Worm (Caenorhabditis elegans): Measurements from ENCODE around the gene Y38F1A.1.

Gene Y38F1A.1

ce11 chrII:12994009-12994788 is 39.6 kb upstream of the Y38F1A.1 start (continued):
- peak; percentile 40 for TF ChIP-seq lin-13 (GFP tag; optimal IDR thresholded peaks at IDR 0.05)
- TF ChIP-seq lim-7 (GFP tag; IDR thresholded peaks at IDR 0.05): peak; percentile 67
- peak; percentile 33 for TF ChIP-seq Y5F2A.4 (GFP tag; optimal IDR thresholded peaks at IDR 0.05)
- TF ChIP-seq dmd-6 (GFP tag; IDR thresholded peaks at IDR 0.05): peak; percentile 45
- peak; percentile 64 for TF ChIP-seq mdt-29 (GFP tag; IDR thresholded peaks at IDR 0.05)
- TF ChIP-seq lin-29 (GFP tag; IDR thresholded peaks at IDR 0.05): no peak
- TF ChIP-seq jun-1 (tag; optimal IDR thresholded peaks at IDR 0.05): no peak
- TF ChIP-seq dve-1 (tag; optimal IDR thresholded peaks at IDR 0.05; ENCODE audit: insufficient read depth): peak; percentile 65
- no peak for TF ChIP-seq hif-1 (tag; optimal IDR thresholded peaks at IDR 0.05)
- no peak for TF ChIP-seq lin-39 (tag; optimal IDR thresholded peaks at IDR 0.05)
- TF ChIP-seq lin-1 (GFP tag; IDR thresholded peaks at IDR 0.05): 0 out of 2 replicates have a peak, but pooled peaks have one; percentile 7
- 0 out of 2 replicates have a peak, but pooled peaks have one; percentile 20 for TF ChIP-seq mxl-2 (GFP tag; conservative IDR thresholded peaks at IDR 0.05)
- peak; percentile 63 for TF ChIP-seq duxl-1 (tag; optimal IDR thresholded peaks at IDR 0.05; ENCODE audit: poor library complexity)
- TF ChIP-seq php-3 (GFP tag; IDR thresholded peaks at IDR 0.05): 0 out of 2 replicates have a peak, but pooled peaks have one; percentile 47
- peak; percentile 21 for TF ChIP-seq mep-1 (tag; optimal IDR thresholded peaks at IDR 0.05)

ce11 chrII:12992980-12993379 is 38.4 kb upstream of the Y38F1A.1 start:
- no peak for TF ChIP-seq ceh-44 (GFP tag; IDR thresholded peaks at IDR 0.05)
- TF ChIP-seq mdt-29 (GFP tag; IDR thresholded peaks at IDR 0.05): no peak
- TF ChIP-seq F49E8.2 (tag; optimal IDR thresholded peaks at IDR 0.05; ENCODE audit: borderline replicate concordance): no peak
- TF ChIP-seq daf-16 (GFP tag; optimal IDR thresholded peaks at IDR 0.05): no peak
- no peak for TF ChIP-seq daf-16 (tag; optimal IDR thresholded peaks at IDR 0.05)
- TF ChIP-seq jun-1 (tag; optimal IDR thresholded peaks at IDR 0.05): no peak
- TF ChIP-seq ceh-62 (tag; optimal IDR thresholded peaks at IDR 0.05): no peak
- no peak for TF ChIP-seq daf-19 (GFP tag; conservative IDR thresholded peaks at IDR 0.05)
- TF ChIP-seq T20F7.1 (GFP tag; optimal IDR thresholded peaks at IDR 0.05): no peak
- no peak for TF ChIP-seq hif-1 (tag; optimal IDR thresholded peaks at IDR 0.05)
- no peak for TF ChIP-seq zag-1 (tag; optimal IDR thresholded peaks at IDR 0.05)
- TF ChIP-seq ztf-7 (tag; optimal IDR thresholded peaks at IDR 0.05): no peak
- TF ChIP-seq skn-1 (tag; optimal IDR thresholded peaks at IDR 0.05): no peak
- no peak for TF ChIP-seq cey-2 (tag; optimal IDR thresholded peaks at IDR 0.05; ENCODE audit: borderline replicate concordance, insufficient read depth)
- TF ChIP-seq mes-2 (tag; optimal IDR thresholded peaks at IDR 0.05; ENCODE audit: poor library complexity, severe bottlenecking): no peak
- TF ChIP-seq zfp-3 (GFP tag; conservative IDR thresholded peaks at IDR 0.05): no peak
- no peak for TF ChIP-seq nhr-41 (GFP tag; IDR thresholded peaks at IDR 0.05)
- no peak for TF ChIP-seq lim-7 (GFP tag; IDR thresholded peaks at IDR 0.05)

ce11 chrII:12992193-12992592 is 37.6 kb upstream of the Y38F1A.1 start:
- TF ChIP-seq lsy-2 (tag; optimal IDR thresholded peaks at IDR 0.05): no peak
- TF ChIP-seq lin-1 (GFP tag; IDR thresholded peaks at IDR 0.05): no peak
- no peak for TF ChIP-seq nhr-41 (GFP tag; IDR thresholded peaks at IDR 0.05)
- TF ChIP-seq Y105C5A.15 (GFP tag; IDR thresholded peaks at IDR 0.05): no peak
- no peak for TF ChIP-seq F37D6.2 (tag; optimal IDR thresholded peaks at IDR 0.05)
- peak; percentile 94 for TF ChIP-seq set-16 (GFP tag; IDR thresholded peaks at IDR 0.05)
- no peak for TF ChIP-seq ces-1 (GFP tag; optimal IDR thresholded peaks at IDR 0.05)

ce11 chrII:12991594-12991993 is 37.0 kb upstream of the Y38F1A.1 start:
- TF ChIP-seq madf-5 (GFP tag; IDR thresholded peaks at IDR 0.05): no peak
- no peak for TF ChIP-seq hif-1 (tag; optimal IDR thresholded peaks at IDR 0.05)
- TF ChIP-seq lin-38 (GFP tag; IDR thresholded peaks at IDR 0.05): no peak
- no peak for TF ChIP-seq dpl-1 (GFP tag; optimal IDR thresholded peaks at IDR 0.05)
- TF ChIP-seq sdz-12 (GFP tag; optimal IDR thresholded peaks at IDR 0.05): no peak
- no peak for TF ChIP-seq saeg-2 (GFP tag; IDR thresholded peaks at IDR 0.05)
- TF ChIP-seq php-3 (GFP tag; IDR thresholded peaks at IDR 0.05): no peak
- TF ChIP-seq nhr-41 (GFP tag; IDR thresholded peaks at IDR 0.05): no peak
- no peak for TF ChIP-seq jun-1 (tag; optimal IDR thresholded peaks at IDR 0.05)
- no peak for TF ChIP-seq ztf-7 (tag; optimal IDR thresholded peaks at IDR 0.05)
- no peak for TF ChIP-seq zfp-3 (GFP tag; conservative IDR thresholded peaks at IDR 0.05)
- no peak for TF ChIP-seq ama-1 (optimal IDR thresholded peaks at IDR 0.05)
- TF ChIP-seq lim-7 (GFP tag; IDR thresholded peaks at IDR 0.05): no peak

Measured in whole organism, L4 larva.